Worm (Caenorhabditis elegans): ENCODE data around the gene W01B6.6.

ce11 chrIV:10129957-10130356 is 49.0 kb downstream of the W01B6.6 start, which contains the start of gene glt-3:
- TF ChIP-seq ztf-23 (GFP tag; IDR thresholded peaks at IDR 0.05) (no peak), ref-1 (GFP tag; conservative IDR thresholded peaks at IDR 0.05) (no peak), cog-1 (tag; optimal IDR thresholded peaks at IDR 0.05) (no peak), T22C8.4 (GFP tag; IDR thresholded peaks at IDR 0.05) (no peak), med-1 (GFP tag; optimal IDR thresholded peaks at IDR 0.05; ENCODE audit: insufficient read depth) (no peak), flt-1 (GFP tag; IDR thresholded peaks at IDR 0.05) (no peak), klf-2 (GFP tag; conservative IDR thresholded peaks at IDR 0.05) (no peak)

All from whole organism, midembryonic.